Fruit fly (Drosophila melanogaster) whole organism, wandering third instar larva: ENCODE measurements around the gene CG5149.

Source experiments
- Abd-B ChIP-seq: fragments of >200 bp; optimal IDR thresholded peaks from 2 replicates; lab custom pipeline; 2017; ENCODE audit warnings: missing biosample characterization, missing genetic modification characterization
- CG32264 ChIP-seq: fragments of 200-800 bp; sonication (Bioruptor generic); optimal IDR thresholded peaks from 2 replicates; lab custom pipeline; 2016; ENCODE audit warnings: missing biosample characterization, missing genetic modification characterization
- CG9705 ChIP-seq: fragments of 200-800 bp; sonication (Bioruptor generic); optimal IDR thresholded peaks from 2 replicates; lab custom pipeline; 2018; ENCODE audit warnings: missing biosample characterization, mild to moderate bottlenecking, missing genetic modification characterization
- CrebA ChIP-seq: fragments of 200-800 bp; sonication (Bioruptor generic); optimal IDR thresholded peaks from 2 replicates; lab custom pipeline; 2016; ENCODE audit warnings: missing biosample characterization, mild to moderate bottlenecking, missing genetic modification characterization, borderline replicate concordance
- Dfd ChIP-seq: fragments of >200 bp; optimal IDR thresholded peaks from 2 replicates; lab custom pipeline; 2017; ENCODE audit warnings: missing biosample characterization, missing genetic modification characterization
- Dif ChIP-seq: fragments of 200-275, 200-300 bp; sonication (Bioruptor generic); optimal IDR thresholded peaks from 2 replicates; lab custom pipeline; 2018; ENCODE audit warnings: missing biosample characterization, missing genetic modification characterization; ENCODE audit not compliant: partially characterized antibody
- GATAd ChIP-seq: sonication (Bioruptor generic); optimal IDR thresholded peaks from 2 replicates; lab custom pipeline; 2016; ENCODE audit warnings: missing biosample characterization, missing genetic modification characterization
- HLH106 ChIP-seq: fragments of 200-800 bp; optimal IDR thresholded peaks from 3 replicates; lab custom pipeline; 2019; ENCODE audit warnings: missing biosample characterization, mild to moderate bottlenecking, missing genetic modification characterization, moderate library complexity
- Hnf4 ChIP-seq: fragments of 200-800 bp; sonication (Bioruptor generic); optimal IDR thresholded peaks from 2 replicates; lab custom pipeline; 2016; ENCODE audit warnings: missing biosample characterization, mild to moderate bottlenecking, missing genetic modification characterization
- Hr78 ChIP-seq: fragments of >200 bp; optimal IDR thresholded peaks from 2 replicates; lab custom pipeline; 2017; ENCODE audit warnings: missing biosample characterization, missing genetic modification characterization
- Hr83 ChIP-seq: fragments of 200-300 bp; sonication (Bioruptor generic); optimal IDR thresholded peaks from 2 replicates; lab custom pipeline; 2016; ENCODE audit warnings: missing biosample characterization, mild to moderate bottlenecking, missing genetic modification characterization, moderate library complexity; ENCODE audit not compliant: poor library complexity, severe bottlenecking
- Jra ChIP-seq: sonication (Bioruptor generic); optimal IDR thresholded peaks from 2 replicates; lab custom pipeline; 2016; ENCODE audit warnings: missing biosample characterization, missing genetic modification characterization
- Mio ChIP-seq: sonication (Bioruptor generic); optimal IDR thresholded peaks from 2 replicates; lab custom pipeline; 2016; ENCODE audit warnings: missing biosample characterization, missing genetic modification characterization
- Myc ChIP-seq: fragments of >200 bp; optimal IDR thresholded peaks from 2 replicates; lab custom pipeline; 2017
- N ChIP-seq: fragments of >200 bp; optimal IDR thresholded peaks from 2 replicates; lab custom pipeline; 2018; ENCODE audit warnings: missing biosample characterization, missing external identifiers, missing genetic modification characterization
- OdsH ChIP-seq: fragments of 200-800 bp; sonication (Bioruptor generic); optimal IDR thresholded peaks from 2 replicates; lab custom pipeline; 2016; ENCODE audit warnings: missing biosample characterization, mild to moderate bottlenecking, missing genetic modification characterization
- Rel ChIP-seq, 2 experiments: fragments of 200-800 bp; sonication (Bioruptor generic) in 1 of 2; optimal IDR thresholded peaks; 2 replicates in 1 of 2; 3 replicates in 1 of 2; lab custom pipeline; 2016 to 2019; ENCODE audit warnings: mild to moderate bottlenecking in 2 of 2, missing biosample characterization in 2 of 2, missing genetic modification characterization in 2 of 2, moderate library complexity in 1 of 2
- Sp1 ChIP-seq: fragments of 200-800 bp; sonication (Bioruptor generic); optimal IDR thresholded peaks from 3 replicates; lab custom pipeline; 2019; ENCODE audit warnings: missing biosample characterization, mild to moderate bottlenecking, missing genetic modification characterization, moderate library complexity
- Vsx2 ChIP-seq: fragments of 200-300, 225-300 bp; sonication (Bioruptor generic); optimal IDR thresholded peaks from 2 replicates; lab custom pipeline; 2018; ENCODE audit warnings: missing biosample characterization, missing genetic modification characterization; ENCODE audit not compliant: partially characterized antibody
- br ChIP-seq: fragments of 200-800 bp; sonication (Bioruptor generic); optimal IDR thresholded peaks from 2 replicates; lab custom pipeline; 2016; ENCODE audit warnings: missing biosample characterization, missing genetic modification characterization
- brk ChIP-seq: fragments of 200-800 bp; sonication (Bioruptor generic); optimal IDR thresholded peaks from 2 replicates; lab custom pipeline; 2016; ENCODE audit warnings: missing biosample characterization, mild to moderate bottlenecking, missing genetic modification characterization
- dl ChIP-seq, 2 experiments: fragments of 175-275, 200-275 bp in 1 of 2; fragments of 200-275 bp in 1 of 2; sonication (Bioruptor generic); optimal IDR thresholded peaks; lab custom pipeline; 2018; ENCODE audit warnings: mild to moderate bottlenecking in 2 of 2, missing biosample characterization in 2 of 2, missing genetic modification characterization in 2 of 2, moderate library complexity in 2 of 2; ENCODE audit not compliant: partially characterized antibody in 2 of 2, insufficient read depth in 1 of 2
- dmrt93B ChIP-seq: fragments of 200-800 bp; sonication (Bioruptor generic); optimal IDR thresholded peaks from 2 replicates; lab custom pipeline; 2018; ENCODE audit warnings: missing biosample characterization, mild to moderate bottlenecking, missing genetic modification characterization
- dsf ChIP-seq: sonication (Bioruptor generic); optimal IDR thresholded peaks from 2 replicates; lab custom pipeline; 2016; ENCODE audit warnings: missing biosample characterization, missing genetic modification characterization, borderline replicate concordance
- ey ChIP-seq: fragments of 200-800 bp; sonication (Bioruptor generic); optimal IDR thresholded peaks from 2 replicates; lab custom pipeline; 2016; ENCODE audit warnings: missing biosample characterization, missing genetic modification characterization
- foxo ChIP-seq, 2 experiments: fragments of 200-800 bp; sonication (Bioruptor generic); optimal IDR thresholded peaks; 2 replicates in 1 of 2; 3 replicates in 1 of 2; lab custom pipeline; 2016 to 2017; ENCODE audit warnings: missing biosample characterization in 2 of 2, missing genetic modification characterization in 2 of 2
- fru ChIP-seq: fragments of 200-800 bp; sonication (Bioruptor generic); optimal IDR thresholded peaks from 3 replicates; lab custom pipeline; 2016; ENCODE audit warnings: missing biosample characterization, mild to moderate bottlenecking, missing genetic modification characterization
- h ChIP-seq: fragments of 200-800 bp; sonication (Bioruptor generic); optimal IDR thresholded peaks from 3 replicates; lab custom pipeline; 2016; ENCODE audit warnings: missing biosample characterization, mild to moderate bottlenecking, missing genetic modification characterization
- jim ChIP-seq: fragments of 175-275, 200-325 bp; sonication (Bioruptor generic); optimal IDR thresholded peaks from 2 replicates; lab custom pipeline; 2016; ENCODE audit warnings: missing biosample characterization, mild to moderate bottlenecking, missing genetic modification characterization
- lola ChIP-seq: fragments of >200 bp; optimal IDR thresholded peaks from 2 replicates; lab custom pipeline; 2017; ENCODE audit warnings: missing biosample characterization, missing genetic modification characterization
- pan ChIP-seq: fragments of >200 bp; optimal IDR thresholded peaks from 2 replicates; lab custom pipeline; 2017
- psq ChIP-seq: fragments of 200-800 bp; sonication (Bioruptor generic); optimal IDR thresholded peaks from 3 replicates; lab custom pipeline; 2017; ENCODE audit warnings: missing biosample characterization, mild to moderate bottlenecking, missing genetic modification characterization, moderate library complexity
- rgr ChIP-seq: fragments of 200-800 bp; sonication (Bioruptor generic); optimal IDR thresholded peaks from 3 replicates; lab custom pipeline; 2016; ENCODE audit warnings: missing biosample characterization, mild to moderate bottlenecking, missing genetic modification characterization
- sage ChIP-seq: fragments of 200-800 bp; sonication (Bioruptor generic); optimal IDR thresholded peaks from 2 replicates; lab custom pipeline; 2016; ENCODE audit warnings: missing biosample characterization, mild to moderate bottlenecking, missing genetic modification characterization
- sv ChIP-seq: fragments of 200-800 bp; sonication (Bioruptor generic); optimal IDR thresholded peaks from 3 replicates; lab custom pipeline; 2016; ENCODE audit warnings: missing biosample characterization, missing genetic modification characterization
- tai ChIP-seq: sonication (Bioruptor generic); optimal IDR thresholded peaks from 2 replicates; lab custom pipeline; 2016; ENCODE audit warnings: missing biosample characterization, missing genetic modification characterization
- usp ChIP-seq: fragments of >200 bp; optimal IDR thresholded peaks from 2 replicates; lab custom pipeline; 2017; ENCODE audit warnings: missing biosample characterization, missing genetic modification characterization
- woc ChIP-seq: sonication (Bioruptor generic); optimal IDR thresholded peaks from 2 replicates; lab custom pipeline; 2016; ENCODE audit warnings: missing biosample characterization, mild to moderate bottlenecking, missing genetic modification characterization

Gene CG5149

dm6 chr2L:7418148-7418988, 30.3 kb upstream of the CG5149 start:
- TF ChIP-seq usp (GFP tag; lab: Kevin White, UChicago), result no peak
- peak; percentile 78 for TF ChIP-seq HLH106 (tag; lab: Kevin White, UChicago)
- peak; percentile 6 for TF ChIP-seq brk (GFP tag; lab: Kevin White, UChicago)
- peak; percentile 72 for TF ChIP-seq fru (GFP tag; lab: Kevin White, UChicago)
- peak in 1 of 2 experiments; percentile 82 for TF ChIP-seq foxo (GFP tag; optimal IDR thresholded peaks at IDR 0.05; lab: Kevin White, UChicago)
- TF ChIP-seq psq, result peak; percentile 72
- no peak for TF ChIP-seq CG32264
- no peak for TF ChIP-seq lola (GFP tag; lab: Kevin White, UChicago)
- peak; percentile 71 for TF ChIP-seq dmrt93B (GFP tag; lab: Kevin White, UChicago)
- TF ChIP-seq sage, result peak; percentile 59
- peak; percentile 73 for TF ChIP-seq h (GFP tag; lab: Kevin White, UChicago)
- TF ChIP-seq sv (GFP tag; lab: Kevin White, UChicago), result no peak
- TF ChIP-seq pan, result no peak
- peak; percentile 21 for TF ChIP-seq tai (GFP tag; lab: Kevin White, UChicago)
- TF ChIP-seq OdsH, result peak; percentile 83
- TF ChIP-seq dl (GFP tag; optimal IDR thresholded peaks at IDR 0.05; lab: Kevin White, UChicago; ENCODE audit: insufficient read depth in 1 of 2, partially characterized antibody in 2 of 2), result peak in 1 of 2 experiments; percentile 60
- TF ChIP-seq Hr83 (GFP tag; lab: Kevin White, UChicago), result peak; percentile 76
- no peak for TF ChIP-seq Rel (GFP tag; optimal IDR thresholded peaks at IDR 0.05; lab: Kevin White, UChicago)
- TF ChIP-seq Rel (tag; optimal IDR thresholded peaks at IDR 0.05; lab: Kevin White, UChicago), result peak; percentile 45
- peak; percentile 87 for TF ChIP-seq Jra
- peak; percentile 89 for TF ChIP-seq Sp1
- TF ChIP-seq GATAd (GFP tag; lab: Kevin White, UChicago), result no peak
- TF ChIP-seq woc (GFP tag; lab: Kevin White, UChicago), result peak; percentile 49
- TF ChIP-seq ey (GFP tag; lab: Kevin White, UChicago), result peak; percentile 68
- TF ChIP-seq rgr (GFP tag; lab: Kevin White, UChicago), result peak; percentile 74
- peak; percentile 44 for TF ChIP-seq br (GFP tag; lab: Kevin White, UChicago)
- peak; percentile 89 for TF ChIP-seq Dif (GFP tag; lab: Kevin White, UChicago)
- TF ChIP-seq Hnf4, result peak; percentile 2
- TF ChIP-seq, all 38 proteins: peak for 21

- no peak for TF ChIP-seq jim (GFP tag; lab: Kevin White, UChicago)
- no peak for TF ChIP-seq GATAd (GFP tag; lab: Kevin White, UChicago)
- peak; percentile 57 for TF ChIP-seq rgr (GFP tag; lab: Kevin White, UChicago)
- TF ChIP-seq HLH106 (tag; lab: Kevin White, UChicago), result peak; percentile 54
- TF ChIP-seq N (GFP tag; lab: Kevin White, UChicago), result no peak
- peak; percentile 51 for TF ChIP-seq ey (GFP tag; lab: Kevin White, UChicago)
- no peak for TF ChIP-seq psq
- TF ChIP-seq OdsH, result no peak
- no peak for TF ChIP-seq usp (GFP tag; lab: Kevin White, UChicago)
- no peak for TF ChIP-seq CrebA (GFP tag; lab: Kevin White, UChicago)
- peak; percentile 49 for TF ChIP-seq brk (GFP tag; lab: Kevin White, UChicago)
- TF ChIP-seq br (GFP tag; lab: Kevin White, UChicago), result peak; percentile 19
- peak; percentile 40 for TF ChIP-seq Hnf4
- TF ChIP-seq Hr83 (GFP tag; lab: Kevin White, UChicago), result peak; percentile 80
- TF ChIP-seq Vsx2 (GFP tag; lab: Kevin White, UChicago), result no peak
- no peak for TF ChIP-seq Abd-B (GFP tag; lab: Kevin White, UChicago)
- peak in 1 of 2 experiments; percentile 44 for TF ChIP-seq foxo (GFP tag; optimal IDR thresholded peaks at IDR 0.05; lab: Kevin White, UChicago)
- no peak for TF ChIP-seq dsf (GFP tag; lab: Kevin White, UChicago)
- TF ChIP-seq Hr78 (GFP tag; lab: Kevin White, UChicago), result no peak
- TF ChIP-seq CG32264, result no peak
- TF ChIP-seq Dfd (GFP tag; lab: Kevin White, UChicago), result no peak
- peak; percentile 50 for TF ChIP-seq Sp1
- TF ChIP-seq pan, result no peak
- no peak for TF ChIP-seq sage
- TF ChIP-seq lola (GFP tag; lab: Kevin White, UChicago), result no peak
- TF ChIP-seq dmrt93B (GFP tag; lab: Kevin White, UChicago), result peak; percentile 25
- no peak for TF ChIP-seq Rel (GFP tag; optimal IDR thresholded peaks at IDR 0.05; lab: Kevin White, UChicago)
- peak; percentile 15 for TF ChIP-seq Rel (tag; optimal IDR thresholded peaks at IDR 0.05; lab: Kevin White, UChicago)
- peak; percentile 25 for TF ChIP-seq fru (GFP tag; lab: Kevin White, UChicago)
- peak; percentile 70 for TF ChIP-seq tai (GFP tag; lab: Kevin White, UChicago)
- TF ChIP-seq Myc (lab: Kevin White, UChicago), result no peak
- TF ChIP-seq woc (GFP tag; lab: Kevin White, UChicago), result peak; percentile 79
- TF ChIP-seq Dif (GFP tag; lab: Kevin White, UChicago), result no peak
- TF ChIP-seq Jra, result no peak
- no peak for TF ChIP-seq CG9705 (GFP tag; lab: Kevin White, UChicago)
- no peak for TF ChIP-seq sv (GFP tag; lab: Kevin White, UChicago)
- no peak for TF ChIP-seq Mio (GFP tag; lab: Kevin White, UChicago)
- peak; percentile 41 for TF ChIP-seq h (GFP tag; lab: Kevin White, UChicago)
- no peak for TF ChIP-seq dl (GFP tag; optimal IDR thresholded peaks at IDR 0.05; lab: Kevin White, UChicago; ENCODE audit: insufficient read depth in 1 of 2, partially characterized antibody in 2 of 2)
These were observed 24.0 kb upstream of the CG5149 start, which contains the start of gene chm for dm6 chr2L:7411947-7412621. chm (plus strand) TSS chr2L:7412417.
